Worm (Caenorhabditis elegans) whole organism, mixed stage, embryonic: Measurements from ENCODE around the gene F09F9.3.

Experiments
- bed-3 ChIP-seq: fragments of 200-800 bp; sonication (Bioruptor generic); optimal IDR thresholded peaks from 3 replicates; lab custom pipeline; 2018; ENCODE audit warnings: mild to moderate bottlenecking, missing genetic modification characterization, moderate library complexity, missing compliant biosample characterization
- drap-1 ChIP-seq: fragments of 200-800 bp; sonication (Bioruptor generic); optimal IDR thresholded peaks from 3 replicates; lab custom pipeline; 2018; ENCODE audit warnings: mild to moderate bottlenecking, missing genetic modification characterization, missing compliant biosample characterization
- elt-1 ChIP-seq: sonication (generic microtip); optimal IDR thresholded peaks from 2 replicates; lab custom pipeline; 2017; ENCODE audit warnings: missing genetic modification characterization, mild to moderate bottlenecking, missing compliant biosample characterization, antibody characterized with exemption, moderate library complexity, borderline replicate concordance; ENCODE audit not compliant: insufficient read depth
- lsy-2 ChIP-seq: fragments of 150-350 bp; optimal IDR thresholded peaks from 2 replicates; lab custom pipeline; 2014; ENCODE audit warnings: missing biosample characterization, missing genetic modification characterization
- nhr-12 ChIP-seq: fragments of 150-350 bp; optimal IDR thresholded peaks from 2 replicates; lab custom pipeline; 2014; ENCODE audit warnings: missing biosample characterization, missing genetic modification characterization
- nhr-76 ChIP-seq: sonication (generic microtip); optimal IDR thresholded peaks from 2 replicates; lab custom pipeline; 2017; ENCODE audit warnings: missing biosample characterization, missing genetic modification characterization
- pha-4 ChIP-seq: fragments of 150-350 bp; optimal IDR thresholded peaks from 2 replicates; lab custom pipeline; 2018; ENCODE audit warnings: missing biosample characterization, missing genetic modification reagents, missing genetic modification characterization
- sem-2 ChIP-seq: fragments of 200-800 bp; sonication (Bioruptor generic); optimal IDR thresholded peaks from 2 replicates; lab custom pipeline; 2018; ENCODE audit warnings: mild to moderate bottlenecking, missing genetic modification characterization, missing compliant biosample characterization
- snpc-4 ChIP-seq: fragments of 150-350 bp; optimal IDR thresholded peaks from 2 replicates; lab custom pipeline; 2014; ENCODE audit warnings: missing biosample characterization, missing genetic modification characterization
- zip-8 ChIP-seq: fragments of 150-350 bp; optimal IDR thresholded peaks from 2 replicates; lab custom pipeline; 2014; ENCODE audit warnings: missing biosample characterization, missing genetic modification characterization
- ztf-11 ChIP-seq: fragments of 150-350 bp; optimal IDR thresholded peaks from 2 replicates; lab custom pipeline; 2014; ENCODE audit warnings: missing biosample characterization, missing genetic modification characterization

ce11 chrX:4072501-4072900 lies 48.3 kb downstream of the F09F9.3 start:
- TF ChIP-seq pha-4 (tag; lab: Kevin White, UChicago): no peak
- no peak for TF ChIP-seq snpc-4
- TF ChIP-seq ztf-11 (tag; lab: Kevin White, UChicago): no peak
- TF ChIP-seq drap-1 (GFP tag; lab: Kevin White, UChicago): no peak
- no peak for TF ChIP-seq lsy-2
- TF ChIP-seq nhr-76 (tag; lab: Kevin White, UChicago): no peak
- no peak for TF ChIP-seq nhr-12
- TF ChIP-seq bed-3 (GFP tag; lab: Kevin White, UChicago): no peak
- TF ChIP-seq sem-2 (GFP tag; lab: Kevin White, UChicago): no peak
- TF ChIP-seq zip-8 (tag; lab: Kevin White, UChicago): no peak
- TF ChIP-seq elt-1: no peak
